Worm (Caenorhabditis elegans) whole organism, L4 larva: Measurements from ENCODE around the gene oac-59.

ENCODE experiments used
- D1046.2 ChIP-seq: fragments of 200-800 bp; sonication (Bioruptor generic); IDR thresholded peaks from 2 replicates; pipeline ENCODE4 v1.3.6; 2022; ENCODE audit warnings: missing genetic modification characterization, missing compliant biosample characterization
- R02D3.7 ChIP-seq: fragments of 150-350 bp; sonication (generic microtip); optimal IDR thresholded peaks from 3 replicates; lab custom pipeline; 2014; ENCODE audit warnings: missing biosample characterization, missing genetic modification characterization
- Y48G9A.11 ChIP-seq: fragments of 200-800 bp; sonication (Bioruptor generic); IDR thresholded peaks from 2 replicates; pipeline ENCODE4 v1.3.6; 2022; ENCODE audit warnings: missing genetic modification reagents, missing genetic modification characterization, missing compliant biosample characterization
- Y5F2A.4 ChIP-seq: fragments of 200-800 bp; sonication (Bioruptor generic); optimal IDR thresholded peaks from 2 replicates; lab custom pipeline; 2018; ENCODE audit warnings: mild to moderate bottlenecking, missing genetic modification characterization, missing compliant biosample characterization
- aha-1 ChIP-seq: fragments of 150-350 bp; peaks from one replicate; lab custom pipeline; 2014; ENCODE audit warnings: missing biosample characterization, missing genetic modification characterization
- ceh-28 ChIP-seq: fragments of 150-350 bp; optimal IDR thresholded peaks from 2 replicates; lab custom pipeline; 2014; ENCODE audit warnings: missing biosample characterization, missing genetic modification reagents, missing genetic modification characterization
- dmd-6 ChIP-seq: fragments of 200-800 bp; sonication (Bioruptor generic); IDR thresholded peaks from 2 replicates; pipeline ENCODE4 v1.3.6; 2022; ENCODE audit warnings: missing genetic modification reagents, missing genetic modification characterization, missing compliant biosample characterization
- dmd-8 ChIP-seq: fragments of 200-800 bp; sonication (Bioruptor generic); IDR thresholded peaks from 2 replicates; pipeline ENCODE4 v1.3.6; 2022; ENCODE audit warnings: missing genetic modification characterization, missing compliant biosample characterization
- dmd-9 ChIP-seq: fragments of 200-800 bp; sonication (Bioruptor generic); IDR thresholded peaks from 2 replicates; pipeline ENCODE4 v1.3.6; 2022; ENCODE audit warnings: missing genetic modification reagents, missing genetic modification characterization, missing compliant biosample characterization
- duxl-1 ChIP-seq: sonication (generic microtip); optimal IDR thresholded peaks from 2 replicates; lab custom pipeline; 2016; ENCODE audit warnings: mild to moderate bottlenecking, missing genetic modification characterization, moderate library complexity, missing compliant biosample characterization; ENCODE audit not compliant: poor library complexity
- egl-27 ChIP-seq: sonication (generic microtip); optimal IDR thresholded peaks from 3 replicates; lab custom pipeline; 2017; ENCODE audit warnings: missing biosample characterization, missing genetic modification reagents, missing genetic modification characterization
- fkh-10 ChIP-seq: fragments of 150-350 bp; optimal IDR thresholded peaks from 2 replicates; lab custom pipeline; 2014; ENCODE audit warnings: missing biosample characterization, missing genetic modification reagents, missing genetic modification characterization
- hlh-30 ChIP-seq: sonication (generic microtip); optimal IDR thresholded peaks from 2 replicates; lab custom pipeline; 2017; ENCODE audit warnings: antibody characterized with exemption, mild to moderate bottlenecking, missing genetic modification characterization, missing compliant biosample characterization; ENCODE audit not compliant: insufficient read depth
- lin-29 ChIP-seq: fragments of 200-800 bp; sonication (Bioruptor generic); IDR thresholded peaks from 2 replicates; pipeline ENCODE4 v1.3.6; 2022; ENCODE audit warnings: missing genetic modification reagents, missing genetic modification characterization, missing compliant biosample characterization
- lir-3 ChIP-seq: sonication (generic microtip); optimal IDR thresholded peaks from 2 replicates; lab custom pipeline; 2016; ENCODE audit warnings: mild to moderate bottlenecking, missing genetic modification characterization, missing compliant biosample characterization
- lsy-2 ChIP-seq, 2 experiments: fragments of 150-350 bp in 1 of 2; sonication (generic microtip) in 1 of 2; optimal IDR thresholded peaks; 2 replicates each; lab custom pipeline; 2014 to 2017; ENCODE audit warnings: missing biosample characterization in 2 of 2, missing genetic modification characterization in 2 of 2
- madf-5 ChIP-seq, 2 experiments: fragments of 200-800 bp; sonication (Bioruptor generic); IDR thresholded peaks; 2 replicates each; pipeline ENCODE4 v1.3.6; 2022; ENCODE audit warnings: missing compliant biosample characterization in 2 of 2, missing genetic modification characterization in 2 of 2
- mdt-29 ChIP-seq: fragments of 200-800 bp; sonication (Bioruptor generic); IDR thresholded peaks from 2 replicates; pipeline ENCODE4 v1.3.6; 2022; ENCODE audit warnings: missing genetic modification reagents, missing genetic modification characterization, missing compliant biosample characterization
- mxl-2 ChIP-seq: fragments of 200-800 bp; sonication (Bioruptor generic); conservative IDR thresholded peaks from 2 replicates; pipeline ENCODE4 v1.3.6; 2022; ENCODE audit warnings: missing genetic modification reagents, missing genetic modification characterization, missing compliant biosample characterization
- nhr-102 ChIP-seq: sonication (generic microtip); optimal IDR thresholded peaks from 2 replicates; lab custom pipeline; 2016; ENCODE audit warnings: mild to moderate bottlenecking, missing genetic modification characterization, moderate library complexity, missing compliant biosample characterization
- nhr-11 ChIP-seq: fragments of 150-350 bp; optimal IDR thresholded peaks from 2 replicates; lab custom pipeline; 2014; ENCODE audit warnings: missing biosample characterization, missing genetic modification characterization
- nhr-25 ChIP-seq: sonication (generic microtip); optimal IDR thresholded peaks from 2 replicates; lab custom pipeline; 2017; ENCODE audit warnings: missing genetic modification characterization, mild to moderate bottlenecking, missing compliant biosample characterization, antibody characterized with exemption, moderate library complexity, borderline replicate concordance; ENCODE audit not compliant: insufficient read depth
- nhr-41 ChIP-seq: fragments of 200-800 bp; sonication (Bioruptor generic); IDR thresholded peaks from 2 replicates; pipeline ENCODE4 v1.3.6; 2022; ENCODE audit warnings: missing genetic modification reagents, missing genetic modification characterization, missing compliant biosample characterization
- nhr-48 ChIP-seq: sonication (generic microtip); optimal IDR thresholded peaks from 2 replicates; lab custom pipeline; 2016; ENCODE audit warnings: mild to moderate bottlenecking, missing genetic modification characterization, missing compliant biosample characterization
- php-3 ChIP-seq: fragments of 200-800 bp; sonication (Bioruptor generic); IDR thresholded peaks from 2 replicates; pipeline ENCODE4 v1.3.6; 2022; ENCODE audit warnings: missing genetic modification reagents, missing genetic modification characterization, missing compliant biosample characterization
- rbr-2 ChIP-seq: sonication (generic microtip); optimal IDR thresholded peaks from 2 replicates; lab custom pipeline; 2016; ENCODE audit warnings: missing genotype, missing genetic modification characterization, missing compliant biosample characterization
- spr-3 ChIP-seq: fragments of 200-800 bp; sonication (Bioruptor generic); optimal IDR thresholded peaks from 2 replicates; lab custom pipeline; 2018; ENCODE audit warnings: mild to moderate bottlenecking, missing genetic modification characterization, missing compliant biosample characterization
- zfp-3 ChIP-seq: fragments of 200-800 bp; sonication (Bioruptor generic); conservative IDR thresholded peaks from 2 replicates; pipeline ENCODE4 v1.3.6; 2022; ENCODE audit warnings: missing genetic modification reagents, missing genetic modification characterization, missing compliant biosample characterization
- zip-11 ChIP-seq: fragments of 200-800 bp; sonication (Bioruptor generic); IDR thresholded peaks from 2 replicates; pipeline ENCODE4 v1.3.6; 2022; ENCODE audit warnings: missing genetic modification characterization, missing compliant biosample characterization

Gene oac-59

ce11 chrIV:12268272-12269045 is 32.6 kb downstream of the oac-59 start, which contains the start of the genes ppm-1.H and rpl-34 (continued):
- TF ChIP-seq hlh-30 (tag; lab: Kevin White, UChicago), result peak; percentile 78
- no peak for TF ChIP-seq duxl-1 (tag; lab: Kevin White, UChicago)
- no peak for TF ChIP-seq lir-3
- TF ChIP-seq D1046.2 (GFP tag; lab: Robert Waterston, UW), result peak; percentile 94
- no peak for TF ChIP-seq lin-29 (GFP tag; lab: Robert Waterston, UW)
- TF ChIP-seq nhr-48 (tag; lab: Kevin White, UChicago), result no peak
- TF ChIP-seq, all 104 proteins: peak for 15

- TF ChIP-seq ceh-28 (tag; lab: Kevin White, UChicago), result no peak
- no peak for TF ChIP-seq fkh-10 (GFP tag; lab: Kevin White, UChicago)
- no peak for TF ChIP-seq Y48G9A.11 (GFP tag; lab: Robert Waterston, UW)
- no peak for TF ChIP-seq dmd-6 (GFP tag; lab: Robert Waterston, UW)
- no peak for TF ChIP-seq R02D3.7 (tag; lab: Kevin White, UChicago)
- no peak for TF ChIP-seq spr-3 (GFP tag; lab: Kevin White, UChicago)
- TF ChIP-seq php-3 (GFP tag; lab: Robert Waterston, UW), result no peak
- no peak for TF ChIP-seq zip-11
- peak; percentile 92 for TF ChIP-seq aha-1 (tag; lab: Kevin White, UChicago)
These were observed 35.2 kb downstream of the oac-59 start for ce11 chrIV:12265877-12266276.

- TF ChIP-seq nhr-11 (tag; lab: Kevin White, UChicago) (no peak), nhr-102 (tag; lab: Kevin White, UChicago) (no peak), mdt-29 (GFP tag; lab: Robert Waterston, UW) (no peak), lsy-2 (tag; optimal IDR thresholded peaks at IDR 0.05; lab: Kevin White, UChicago) (no peak), rbr-2 (tag; lab: Kevin White, UChicago) (no peak), egl-27 (tag; lab: Kevin White, UChicago) (no peak), zfp-3 (GFP tag; lab: Robert Waterston, UW) (no peak), mxl-2 (GFP tag; lab: Robert Waterston, UW) (no peak), madf-5 (GFP tag; IDR thresholded peaks at IDR 0.05; lab: Robert Waterston, UW) (no peak), nhr-25 (tag; lab: Kevin White, UChicago) (no peak)
These were observed 39.7 kb downstream of the oac-59 start, which contains the start of gene sre-14 for ce11 chrIV:12261353-12261752. sre-14 (minus strand) TSS chrIV:12261453.

ce11 chrIV:12259161-12259870 is 41.7 kb downstream of the oac-59 start, which contains the start of gene Y39C12A.9:
Y39C12A.9 (minus strand) TSS chrIV:12259211.
- TF ChIP-seq nhr-41, result no peak
- peak in 1 of 2 experiments; percentile 13 for TF ChIP-seq lsy-2 (tag; optimal IDR thresholded peaks at IDR 0.05; lab: Kevin White, UChicago)
- no peak for TF ChIP-seq Y5F2A.4 (GFP tag; lab: Kevin White, UChicago)
- TF ChIP-seq dmd-8 (GFP tag; lab: Robert Waterston, UW), result no peak
- TF ChIP-seq aha-1 (tag; lab: Kevin White, UChicago), result peak; percentile 27

- TF ChIP-seq dmd-9 (GFP tag; lab: Robert Waterston, UW) (no peak), egl-27 (tag; lab: Kevin White, UChicago) (no peak)
- TF ChIP-seq, all 104 proteins: peak for 0
These were observed 48.5 kb downstream of the oac-59 start, which contains the start of gene dnj-26 for ce11 chrIV:12252579-12252978. dnj-26 (minus strand) TSS chrIV:12252679.
